Fruit fly (Drosophila melanogaster): ENCODE results near the gene pths.

Gene pths

dm6 chr2L:21096448-21096994 is 46.5 kb upstream of the pths start, which contains the start of gene CG34136 (continued):
- TF ChIP-seq CG15269 (tag; optimal IDR thresholded peaks at IDR 0.05) (peak; percentile 45), Sox102F (GFP tag; optimal IDR thresholded peaks at IDR 0.05) (peak; percentile 56), pita (GFP tag; optimal IDR thresholded peaks at IDR 0.05) (no peak), br (optimal IDR thresholded peaks at IDR 0.05) (no peak), repo (GFP tag; optimal IDR thresholded peaks at IDR 0.05) (no peak), nerfin-1 (tag; optimal IDR thresholded peaks at IDR 0.05) (no peak), CG6854 (GFP tag; optimal IDR thresholded peaks at IDR 0.05) (peak; percentile 5), wek (GFP tag; optimal IDR thresholded peaks at IDR 0.05) (no peak), eyg (GFP tag; optimal IDR thresholded peaks at IDR 0.05) (no peak), esg (GFP tag; conservative IDR thresholded peaks at IDR 0.05) (peak; percentile 9; the same call in 1 of the 2 replicates), CG15479 (GFP tag; optimal IDR thresholded peaks at IDR 0.05) (peak; percentile 11), lov (optimal IDR thresholded peaks at IDR 0.05) (no peak), lov (GFP tag; IDR thresholded peaks at IDR 0.05) (0 out of 3 replicates have a peak, but pooled peaks have one; percentile 9), Awh (GFP tag; IDR thresholded peaks at IDR 0.05) (no peak), CG8944 (GFP tag; optimal IDR thresholded peaks at IDR 0.05) (no peak), eve (GFP tag; optimal IDR thresholded peaks at IDR 0.05) (no peak), CG11695 (GFP tag; IDR thresholded peaks at IDR 0.05) (0 out of 3 replicates have a peak, but pooled peaks have one; percentile 39), CG4360 (GFP tag; IDR thresholded peaks at IDR 0.05) (no peak), CG12942 (GFP tag; optimal IDR thresholded peaks at IDR 0.05) (no peak), vvl (GFP tag; IDR thresholded peaks at IDR 0.05) (peak; percentile 55; the same call in 1 of the 2 replicates), Spps (tag; optimal IDR thresholded peaks at IDR 0.05) (no peak), amos (GFP tag; IDR thresholded peaks at IDR 0.05; ENCODE audit: partially characterized antibody) (0 out of 2 replicates have a peak, but pooled peaks have one; percentile 7), D19B (GFP tag; optimal IDR thresholded peaks at IDR 0.05) (no peak), Meics (GFP tag; optimal IDR thresholded peaks at IDR 0.05) (peak; percentile 33), CG1602 (GFP tag; optimal IDR thresholded peaks at IDR 0.05) (peak; percentile 3), Atf6 (GFP tag; IDR thresholded peaks at IDR 0.05) (peak; percentile 57; the same call in 1 of the 2 replicates), Max (GFP tag; optimal IDR thresholded peaks at IDR 0.05) (no peak), CG18476 (GFP tag; optimal IDR thresholded peaks at IDR 0.05) (peak; percentile 42), nmo (GFP tag; optimal IDR thresholded peaks at IDR 0.05) (peak; percentile 50), Xrp1 (GFP tag; IDR thresholded peaks at IDR 0.05) (peak; percentile 44; the same call in 1 of the 2 replicates), Rx (GFP tag; IDR thresholded peaks at IDR 0.05) (no peak), Lpt (GFP tag; optimal IDR thresholded peaks at IDR 0.05) (no peak), YL-1 (GFP tag; optimal IDR thresholded peaks at IDR 0.05) (no peak), CG4730 (GFP tag; IDR thresholded peaks at IDR 0.05) (no peak), CG17186 (GFP tag; optimal IDR thresholded peaks at IDR 0.05) (no peak), unpg (GFP tag; optimal IDR thresholded peaks at IDR 0.05) (peak; percentile 28), CG9437 (GFP tag; optimal IDR thresholded peaks at IDR 0.05) (peak; percentile 49), Deaf1 (tag; optimal IDR thresholded peaks at IDR 0.05) (peak; percentile 99), CG4282 (GFP tag; optimal IDR thresholded peaks at IDR 0.05) (no peak), fd96Cb (tag; optimal IDR thresholded peaks at IDR 0.05) (peak; percentile 20), CG7839 (tag; optimal IDR thresholded peaks at IDR 0.05) (peak; percentile 64), org-1 (GFP tag; optimal IDR thresholded peaks at IDR 0.05) (peak; percentile 33), Ptx1 (GFP tag; IDR thresholded peaks at IDR 0.05) (0 out of 2 replicates have a peak, but pooled peaks have one; percentile 37), B-H2 (GFP tag; optimal IDR thresholded peaks at IDR 0.05) (no peak), H15 (GFP tag; IDR thresholded peaks at IDR 0.05) (no peak), Nf-YC (tag; optimal IDR thresholded peaks at IDR 0.05) (no peak), CG15514 (GFP tag; optimal IDR thresholded peaks at IDR 0.05) (peak; percentile 41), CG10209 (GFP tag; optimal IDR thresholded peaks at IDR 0.05) (peak; percentile 8), CG18262 (tag; optimal IDR thresholded peaks at IDR 0.05) (peak; percentile 55), CG2678 (tag; optimal IDR thresholded peaks at IDR 0.05) (peak; percentile 69), CG31441 (GFP tag; IDR thresholded peaks at IDR 0.05) (peak; percentile 75)
